Comparison of ENCODE assay signal across 1 worm cellular context in the genomic region with DNA sequence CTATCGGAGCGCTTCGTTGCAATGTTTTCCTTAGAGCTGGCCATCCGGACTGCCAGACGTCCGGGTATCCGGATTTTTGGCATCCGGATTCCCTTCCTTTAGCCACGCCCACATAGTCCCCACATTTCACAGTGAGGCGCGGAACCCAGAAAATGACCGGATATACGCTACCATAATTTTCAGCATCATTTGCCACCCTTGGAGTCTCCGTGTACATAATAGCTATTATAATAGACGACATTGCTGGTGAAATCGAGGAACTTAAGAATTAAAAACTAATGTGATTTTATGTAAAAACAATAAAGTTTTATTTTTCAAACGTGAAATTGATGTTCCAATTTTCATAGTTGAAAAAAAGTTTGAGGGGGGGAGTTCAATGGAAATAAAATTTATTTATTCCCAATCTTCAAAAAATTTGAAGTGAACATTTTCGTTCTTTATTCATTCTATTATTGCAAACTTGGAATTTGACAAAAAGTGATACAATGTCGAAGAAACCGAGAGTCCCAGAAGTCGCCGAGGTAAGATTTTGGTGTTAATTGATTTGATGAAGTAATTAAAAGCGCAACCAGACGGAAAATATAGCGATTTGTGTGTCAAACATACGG.
A peak's percentile ranks its signal among the peaks of the same experiment; 100 is the strongest.
TF ChIP-seq lines count a peak whose summit lies in the region.

No protein-coding gene starts in this region.

TF ChIP-seq in whole organism, young adult, 124 proteins besides CTCF, POLR2A, EP300 and RAD21 (continued from another document):
- TF ChIP-seq zfh-2 (GFP tag; conservative IDR thresholded peaks at IDR 0.05; lab: Robert Waterston, UW) (no peak), ama-1 (optimal IDR thresholded peaks at IDR 0.05; lab: Kevin White, UChicago) (no peak), ama-1 (GFP tag; optimal IDR thresholded peaks at IDR 0.05; lab: Kevin White, UChicago) (peak in 1 of 2 experiments; percentile 35), snpc-4 (GFP tag; optimal IDR thresholded peaks at IDR 0.05; lab: Kevin White, UChicago) (peak; percentile 90), snpc-4 (tag; optimal IDR thresholded peaks at IDR 0.05; lab: Kevin White, UChicago) (peak; percentile 85 to 93 (median 90)), ceh-58 (GFP tag; IDR thresholded peaks at IDR 0.05; lab: Robert Waterston, UW) (no peak), sdz-38 (tag; optimal IDR thresholded peaks at IDR 0.05; lab: Kevin White, UChicago) (no peak), let-526 (GFP tag; IDR thresholded peaks at IDR 0.05; lab: Robert Waterston, UW) (no peak), tbx-9 (tag; optimal IDR thresholded peaks at IDR 0.05; lab: Kevin White, UChicago; ENCODE audit: borderline replicate concordance) (no peak), B0019.2 (GFP tag; conservative IDR thresholded peaks at IDR 0.05; lab: Robert Waterston, UW) (no peak), ceh-27 (GFP tag; optimal IDR thresholded peaks at IDR 0.05; lab: Kevin White, UChicago) (no peak), nfya-1 (tag; optimal IDR thresholded peaks at IDR 0.05; lab: Kevin White, UChicago; ENCODE audit: borderline replicate concordance, insufficient read depth) (no peak), D2030.7 (GFP tag; IDR thresholded peaks at IDR 0.05; lab: Robert Waterston, UW) (peak; percentile 80), xnd-1 (tag; optimal IDR thresholded peaks at IDR 0.05; lab: Kevin White, UChicago) (peak; percentile 51), nhr-179 (tag; optimal IDR thresholded peaks at IDR 0.05; lab: Kevin White, UChicago) (no peak), mes-4 (tag; optimal IDR thresholded peaks at IDR 0.05; lab: Kevin White, UChicago) (no peak), T26A5.8 (tag; optimal IDR thresholded peaks at IDR 0.05; lab: Kevin White, UChicago) (no peak), mxl-1 (tag; optimal IDR thresholded peaks at IDR 0.05; lab: Kevin White, UChicago) (no peak), Y53G8AR.9 (GFP tag; conservative IDR thresholded peaks at IDR 0.05; lab: Robert Waterston, UW) (no peak; the same call in 1 of the 2 replicates), gei-17 (GFP tag; optimal IDR thresholded peaks at IDR 0.05; lab: Kevin White, UChicago) (no peak), K12H6.12 (tag; optimal IDR thresholded peaks at IDR 0.05; lab: Kevin White, UChicago) (no peak), pbrm-1 (GFP tag; IDR thresholded peaks at IDR 0.05; lab: Robert Waterston, UW) (no peak), rec-8 (tag; optimal IDR thresholded peaks at IDR 0.05; lab: Kevin White, UChicago) (peak in 1 of 2 experiments; percentile 27), athp-1 (tag; optimal IDR thresholded peaks at IDR 0.05; lab: Kevin White, UChicago) (peak; percentile 64), ztf-26 (tag; optimal IDR thresholded peaks at IDR 0.05; lab: Kevin White, UChicago) (no peak), F49E8.2 (tag; optimal IDR thresholded peaks at IDR 0.05; lab: Kevin White, UChicago; ENCODE audit: insufficient read depth) (peak; percentile 83), madf-8 (GFP tag; conservative IDR thresholded peaks at IDR 0.05; lab: Robert Waterston, UW) (no peak), ztf-3 (GFP tag; optimal IDR thresholded peaks at IDR 0.05; lab: Kevin White, UChicago) (no peak), snpc-1.3 (tag; optimal IDR thresholded peaks at IDR 0.05; lab: Kevin White, UChicago; ENCODE audit: insufficient read depth) (peak; percentile 71), Y79H2A.3 (GFP tag; conservative IDR thresholded peaks at IDR 0.05; lab: Robert Waterston, UW) (no peak), ekl-4 (GFP tag; IDR thresholded peaks at IDR 0.05; lab: Robert Waterston, UW) (0 out of 2 replicates have a peak, but pooled peaks have one; percentile 42), F33H1.4 (GFP tag; IDR thresholded peaks at IDR 0.05; lab: Robert Waterston, UW) (peak; percentile 35; the same call in 1 of the 2 replicates), lsy-27 (tag; optimal IDR thresholded peaks at IDR 0.05; lab: Kevin White, UChicago; ENCODE audit: borderline replicate concordance, insufficient read depth) (no peak), ceh-91 (GFP tag; IDR thresholded peaks at IDR 0.05; lab: Robert Waterston, UW) (no peak), T07F8.4 (tag; optimal IDR thresholded peaks at IDR 0.05; lab: Kevin White, UChicago) (no peak), hlh-12 (tag; optimal IDR thresholded peaks at IDR 0.05; lab: Kevin White, UChicago) (no peak), lin-26 (GFP tag; IDR thresholded peaks at IDR 0.05; lab: Robert Waterston, UW) (peak; percentile 66; the same call in 1 of the 2 replicates), ztf-6 (GFP tag; IDR thresholded peaks at IDR 0.05; lab: Robert Waterston, UW) (no peak), efl-1 (GFP tag; optimal IDR thresholded peaks at IDR 0.05; lab: Kevin White, UChicago) (no peak), F23B12.7 (tag; optimal IDR thresholded peaks at IDR 0.05; lab: Kevin White, UChicago; ENCODE audit: insufficient read depth) (no peak), nhr-90 (tag; optimal IDR thresholded peaks at IDR 0.05; lab: Kevin White, UChicago) (no peak), mel-28 (tag; optimal IDR thresholded peaks at IDR 0.05; lab: Kevin White, UChicago; ENCODE audit: borderline replicate concordance) (no peak), madf-3 (GFP tag; IDR thresholded peaks at IDR 0.05; lab: Robert Waterston, UW) (no peak), attf-3 (GFP tag; conservative IDR thresholded peaks at IDR 0.05; lab: Robert Waterston, UW) (no peak), egl-44 (GFP tag; IDR thresholded peaks at IDR 0.05; lab: Robert Waterston, UW) (no peak), hmg-20 (GFP tag; IDR thresholded peaks at IDR 0.05; lab: Robert Waterston, UW) (no peak), sea-2 (GFP tag; IDR thresholded peaks at IDR 0.05; lab: Robert Waterston, UW) (no peak), attf-5 (GFP tag; optimal IDR thresholded peaks at IDR 0.05; lab: Kevin White, UChicago) (no peak), C06A6.2 (GFP tag; conservative IDR thresholded peaks at IDR 0.05; lab: Robert Waterston, UW) (no peak), ztf-22 (GFP tag; optimal IDR thresholded peaks at IDR 0.05; lab: Kevin White, UChicago) (no peak), bed-1 (GFP tag; IDR thresholded peaks at IDR 0.05; lab: Robert Waterston, UW) (no peak), lag-1 (GFP tag; IDR thresholded peaks at IDR 0.05; lab: Robert Waterston, UW) (no peak), die-1 (tag; optimal IDR thresholded peaks at IDR 0.05; lab: Kevin White, UChicago) (no peak), nfyb-1 (GFP tag; IDR thresholded peaks at IDR 0.05; lab: Robert Waterston, UW) (no peak), bed-2 (GFP tag; IDR thresholded peaks at IDR 0.05; lab: Robert Waterston, UW) (no peak)
